Worm (Caenorhabditis elegans) whole organism, L2 larva: ENCODE measurements around the gene rbm-17.

Experiments used
- C34F6.9 ChIP-seq: fragments of 150-350 bp; optimal IDR thresholded peaks from 2 replicates; lab custom pipeline; 2014; ENCODE audit warnings: missing biosample characterization, missing genetic modification characterization
- F13H6.1 ChIP-seq: sonication (generic microtip); optimal IDR thresholded peaks from 2 replicates; lab custom pipeline; 2016; ENCODE audit warnings: missing genetic modification characterization, missing compliant biosample characterization
- R02D3.7 ChIP-seq: fragments of 150-350 bp; optimal IDR thresholded peaks from 2 replicates; lab custom pipeline; 2014; ENCODE audit warnings: missing biosample characterization, missing genetic modification characterization
- Y55F3AM.14 ChIP-seq: fragments of 200-800 bp; sonication (Bioruptor generic); optimal IDR thresholded peaks from 2 replicates; lab custom pipeline; 2018; ENCODE audit warnings: mild to moderate bottlenecking, missing genetic modification characterization, missing compliant biosample characterization
- aly-2 ChIP-seq: fragments of 150-350 bp; optimal IDR thresholded peaks from 2 replicates; lab custom pipeline; 2014; ENCODE audit warnings: missing biosample characterization, missing genetic modification characterization
- ama-1 ChIP-seq: fragments of 150-350 bp; optimal IDR thresholded peaks from 2 replicates; lab custom pipeline; 2018; ENCODE audit warnings: inconsistent platforms
- blmp-1 ChIP-seq: sonication (generic microtip); optimal IDR thresholded peaks from 2 replicates; lab custom pipeline; 2017; ENCODE audit warnings: missing genetic modification characterization, mild to moderate bottlenecking, missing compliant biosample characterization, antibody characterized with exemption, moderate library complexity; ENCODE audit not compliant: insufficient read depth
- ceh-16 ChIP-seq: fragments of 150-350 bp; optimal IDR thresholded peaks from 2 replicates; lab custom pipeline; 2014; ENCODE audit warnings: missing biosample characterization, missing genetic modification characterization
- crh-2 ChIP-seq: sonication (generic microtip); optimal IDR thresholded peaks from 2 replicates; lab custom pipeline; 2017; ENCODE audit warnings: missing biosample characterization, missing genetic modification characterization
- dmd-4 ChIP-seq: sonication (generic microtip); optimal IDR thresholded peaks from 2 replicates; lab custom pipeline; 2017; ENCODE audit warnings: missing biosample characterization, missing genetic modification characterization
- elt-1 ChIP-seq: fragments of 150-350 bp; optimal IDR thresholded peaks from 2 replicates; lab custom pipeline; 2014; ENCODE audit warnings: missing biosample characterization, missing genetic modification characterization
- elt-3 ChIP-seq: sonication (generic microtip); optimal IDR thresholded peaks from 2 replicates; lab custom pipeline; 2017; ENCODE audit warnings: missing biosample characterization, missing genetic modification characterization
- fos-1 ChIP-seq: fragments of 150-350 bp; optimal IDR thresholded peaks from 2 replicates; lab custom pipeline; 2014; ENCODE audit warnings: missing biosample characterization, missing genetic modification characterization
- gmeb-1 ChIP-seq: fragments of 150-350 bp; optimal IDR thresholded peaks from 2 replicates; lab custom pipeline; 2014; ENCODE audit warnings: missing biosample characterization, missing genetic modification characterization
- lin-11 ChIP-seq: fragments of 150-350 bp; sonication (generic microtip); optimal IDR thresholded peaks from 2 replicates; lab custom pipeline; 2014; ENCODE audit warnings: missing biosample characterization, missing genetic modification characterization, inconsistent platforms, mixed read lengths
- lin-13 ChIP-seq: fragments of 150-350 bp; optimal IDR thresholded peaks from 2 replicates; lab custom pipeline; 2014; ENCODE audit warnings: missing biosample characterization, missing genetic modification reagents, missing genetic modification characterization
- lsy-2 ChIP-seq, 2 experiments: fragments of 150-350 bp in 1 of 2; sonication (generic microtip) in 1 of 2; optimal IDR thresholded peaks; 2 replicates each; lab custom pipeline; 2014 to 2017; ENCODE audit warnings: missing biosample characterization in 2 of 2, missing genetic modification characterization in 2 of 2
- mdl-1 ChIP-seq, 2 experiments: fragments of 150-350 bp in 1 of 2; sonication (generic microtip) in 1 of 2; optimal IDR thresholded peaks; 2 replicates each; lab custom pipeline; 2017; ENCODE audit warnings: missing biosample characterization in 2 of 2, missing genetic modification characterization in 2 of 2
- nhr-10 ChIP-seq: sonication (generic microtip); optimal IDR thresholded peaks from 2 replicates; lab custom pipeline; 2017; ENCODE audit warnings: missing biosample characterization, missing genetic modification characterization
- nhr-11 ChIP-seq: fragments of 150-350 bp; optimal IDR thresholded peaks from 2 replicates; lab custom pipeline; 2014; ENCODE audit warnings: missing biosample characterization, missing genetic modification characterization
- nhr-12 ChIP-seq: fragments of 150-350 bp; optimal IDR thresholded peaks from 2 replicates; lab custom pipeline; 2014; ENCODE audit warnings: missing biosample characterization, missing genetic modification characterization
- nhr-129 ChIP-seq: fragments of 150-350 bp; optimal IDR thresholded peaks from 2 replicates; lab custom pipeline; 2014; ENCODE audit warnings: missing biosample characterization, missing genetic modification characterization
- nhr-21 ChIP-seq: fragments of 150-350 bp; optimal IDR thresholded peaks from 2 replicates; lab custom pipeline; 2014; ENCODE audit warnings: missing biosample characterization, missing genetic modification characterization
- nhr-237 ChIP-seq: fragments of 150-350 bp; optimal IDR thresholded peaks from 2 replicates; lab custom pipeline; 2014; ENCODE audit warnings: missing biosample characterization, missing genetic modification characterization
- nhr-25 ChIP-seq: fragments of 150-350 bp; sonication (generic microtip); optimal IDR thresholded peaks from 3 replicates; lab custom pipeline; 2014; ENCODE audit warnings: missing biosample characterization, missing genetic modification characterization
- nhr-6 ChIP-seq: fragments of 150-350 bp; optimal IDR thresholded peaks from 2 replicates; lab custom pipeline; 2014; ENCODE audit warnings: missing biosample characterization, missing genetic modification characterization
- peb-1 ChIP-seq: fragments of 150-350 bp; optimal IDR thresholded peaks from 2 replicates; lab custom pipeline; 2014; ENCODE audit warnings: missing biosample characterization, missing genetic modification characterization
- sem-4 ChIP-seq: fragments of 150-350 bp; optimal IDR thresholded peaks from 2 replicates; lab custom pipeline; 2014; ENCODE audit warnings: missing biosample characterization, missing genetic modification reagents, missing genetic modification characterization
- skn-1 ChIP-seq: sonication (generic microtip); optimal IDR thresholded peaks from 2 replicates; lab custom pipeline; 2017; ENCODE audit warnings: missing biosample characterization, missing genetic modification characterization
- sma-9 ChIP-seq, 2 experiments: fragments of 150-350 bp in 1 of 2; sonication (generic microtip) in 1 of 2; optimal IDR thresholded peaks; 2 replicates each; lab custom pipeline; 2014 to 2016; ENCODE audit warnings: missing genetic modification characterization in 2 of 2, mild to moderate bottlenecking in 1 of 2, missing biosample characterization in 1 of 2, missing compliant biosample characterization in 1 of 2, missing genetic modification reagents in 1 of 2, moderate library complexity in 1 of 2
- snpc-4 ChIP-seq: fragments of 150-350 bp; optimal IDR thresholded peaks from 2 replicates; lab custom pipeline; 2014; ENCODE audit warnings: missing biosample characterization, missing genetic modification characterization
- unc-39 ChIP-seq: fragments of 150-350 bp; optimal IDR thresholded peaks from 2 replicates; lab custom pipeline; 2014; ENCODE audit warnings: missing biosample characterization, missing genetic modification characterization
- unc-55 ChIP-seq: fragments of 150-350 bp; sonication (generic microtip); optimal IDR thresholded peaks from 3 replicates; lab custom pipeline; 2014; ENCODE audit warnings: missing biosample characterization, missing genetic modification reagents, missing genetic modification characterization
- unc-62 ChIP-seq: fragments of 150-350 bp; optimal IDR thresholded peaks from 2 replicates; lab custom pipeline; 2014; ENCODE audit warnings: missing biosample characterization, missing genetic modification reagents, missing genetic modification characterization
- zag-1 ChIP-seq: fragments of 150-350 bp; optimal IDR thresholded peaks from 2 replicates; lab custom pipeline; 2014; ENCODE audit warnings: missing biosample characterization, missing genetic modification characterization
- ztf-1 ChIP-seq: fragments of 200-800 bp; sonication (Bioruptor generic); conservative IDR thresholded peaks from 2 replicates; pipeline ENCODE4 v1.3.6; 2022; ENCODE audit warnings: missing genetic modification characterization, missing compliant biosample characterization
- ztf-11 ChIP-seq: sonication (generic microtip); optimal IDR thresholded peaks from 2 replicates; lab custom pipeline; 2017; ENCODE audit warnings: missing biosample characterization, missing genetic modification characterization

Gene rbm-17

ce11 chrIV:11593415-11594190, 44.5 kb upstream of the rbm-17 start, which contains the start of gene F40F11.3 (continued):
- TF ChIP-seq aly-2 (no peak), zag-1 (tag; lab: Kevin White, UChicago) (peak; percentile 79), skn-1 (tag; lab: Kevin White, UChicago) (peak; percentile 76), R02D3.7 (tag; lab: Kevin White, UChicago) (peak; percentile 6), nhr-11 (tag; lab: Kevin White, UChicago) (no peak), dmd-4 (tag; lab: Kevin White, UChicago) (no peak), nhr-6 (peak; percentile 93), nhr-10 (tag; lab: Kevin White, UChicago) (peak; percentile 36)

- peak; percentile 4 for TF ChIP-seq Y55F3AM.14 (GFP tag; lab: Kevin White, UChicago)
- peak; percentile 99 for TF ChIP-seq ama-1 (lab: Kevin White, UChicago)
- no peak for TF ChIP-seq lin-11
- TF ChIP-seq gmeb-1 (tag; lab: Kevin White, UChicago), result no peak
- no peak for TF ChIP-seq nhr-12 (tag; lab: Kevin White, UChicago)
- TF ChIP-seq ceh-16 (tag; lab: Kevin White, UChicago), result no peak
- no peak for TF ChIP-seq peb-1 (tag; lab: Kevin White, UChicago)
- TF ChIP-seq zag-1 (tag; lab: Kevin White, UChicago), result peak; percentile 25
- TF ChIP-seq nhr-21 (tag; lab: Kevin White, UChicago), result peak; percentile 47
- peak; percentile 23 for TF ChIP-seq fos-1 (tag; lab: Kevin White, UChicago)
- peak; percentile 48 for TF ChIP-seq C34F6.9 (tag; lab: Kevin White, UChicago)
- TF ChIP-seq lin-13 (GFP tag; lab: Kevin White, UChicago), result peak; percentile 27
- peak; percentile 30 for TF ChIP-seq blmp-1 (tag; lab: Kevin White, UChicago)
- TF ChIP-seq unc-39, result no peak
- TF ChIP-seq lsy-2 (tag; optimal IDR thresholded peaks at IDR 0.05; lab: Kevin White, UChicago), result peak; percentile 29 to 59
- peak in 1 of 2 experiments; percentile 57 for TF ChIP-seq mdl-1 (tag; optimal IDR thresholded peaks at IDR 0.05; lab: Kevin White, UChicago)
- TF ChIP-seq sem-4 (tag; lab: Kevin White, UChicago), result peak; percentile 61
- TF ChIP-seq elt-3 (tag; lab: Kevin White, UChicago), result no peak
- no peak for TF ChIP-seq ztf-11 (tag; lab: Kevin White, UChicago)
- peak; percentile 60 for TF ChIP-seq sma-9 (GFP tag; optimal IDR thresholded peaks at IDR 0.05; lab: Kevin White, UChicago)
- TF ChIP-seq sma-9 (tag; optimal IDR thresholded peaks at IDR 0.05; lab: Kevin White, UChicago), result no peak
- no peak for TF ChIP-seq ztf-1 (GFP tag; lab: Robert Waterston, UW)
- TF ChIP-seq crh-2 (tag; lab: Kevin White, UChicago), result peak; percentile 76
- peak; percentile 34 for TF ChIP-seq unc-55 (GFP tag; lab: Kevin White, UChicago)
- no peak for TF ChIP-seq R02D3.7 (tag; lab: Kevin White, UChicago)
- peak; percentile 63 for TF ChIP-seq F13H6.1 (tag; lab: Kevin White, UChicago)
- TF ChIP-seq nhr-129 (tag; lab: Kevin White, UChicago), result peak; percentile 44
- TF ChIP-seq, all 48 proteins: peak for 16
Measured at ce11 chrIV:11594191-11594673, 43.9 kb upstream of the rbm-17 start, which contains the start of gene mig-38. mig-38 (plus strand) TSS chrIV:11594244.

ce11 chrIV:11597079-11597478, 41.0 kb upstream of the rbm-17 start:
- TF ChIP-seq nhr-10 (tag; lab: Kevin White, UChicago), result no peak
- TF ChIP-seq nhr-237, result no peak
- TF ChIP-seq nhr-12 (tag; lab: Kevin White, UChicago), result no peak
- no peak for TF ChIP-seq snpc-4
- TF ChIP-seq, all 48 proteins: peak for 0

ce11 chrIV:11599717-11600116, 38.4 kb upstream of the rbm-17 start:
- TF ChIP-seq crh-2 (tag; lab: Kevin White, UChicago) (no peak), ceh-16 (tag; lab: Kevin White, UChicago) (peak; percentile 7), unc-62 (GFP tag; lab: Kevin White, UChicago) (no peak), nhr-25 (tag; lab: Kevin White, UChicago) (no peak), elt-1 (tag; lab: Kevin White, UChicago) (peak; percentile 47)
- TF ChIP-seq, all 48 proteins: peak for 2
